Fruit fly (Drosophila melanogaster): ENCODE measurements around the gene CG5746.
A peak's percentile ranks its signal among the peaks of the same experiment; 100 is the strongest.

CG5746 gene

DNA sequence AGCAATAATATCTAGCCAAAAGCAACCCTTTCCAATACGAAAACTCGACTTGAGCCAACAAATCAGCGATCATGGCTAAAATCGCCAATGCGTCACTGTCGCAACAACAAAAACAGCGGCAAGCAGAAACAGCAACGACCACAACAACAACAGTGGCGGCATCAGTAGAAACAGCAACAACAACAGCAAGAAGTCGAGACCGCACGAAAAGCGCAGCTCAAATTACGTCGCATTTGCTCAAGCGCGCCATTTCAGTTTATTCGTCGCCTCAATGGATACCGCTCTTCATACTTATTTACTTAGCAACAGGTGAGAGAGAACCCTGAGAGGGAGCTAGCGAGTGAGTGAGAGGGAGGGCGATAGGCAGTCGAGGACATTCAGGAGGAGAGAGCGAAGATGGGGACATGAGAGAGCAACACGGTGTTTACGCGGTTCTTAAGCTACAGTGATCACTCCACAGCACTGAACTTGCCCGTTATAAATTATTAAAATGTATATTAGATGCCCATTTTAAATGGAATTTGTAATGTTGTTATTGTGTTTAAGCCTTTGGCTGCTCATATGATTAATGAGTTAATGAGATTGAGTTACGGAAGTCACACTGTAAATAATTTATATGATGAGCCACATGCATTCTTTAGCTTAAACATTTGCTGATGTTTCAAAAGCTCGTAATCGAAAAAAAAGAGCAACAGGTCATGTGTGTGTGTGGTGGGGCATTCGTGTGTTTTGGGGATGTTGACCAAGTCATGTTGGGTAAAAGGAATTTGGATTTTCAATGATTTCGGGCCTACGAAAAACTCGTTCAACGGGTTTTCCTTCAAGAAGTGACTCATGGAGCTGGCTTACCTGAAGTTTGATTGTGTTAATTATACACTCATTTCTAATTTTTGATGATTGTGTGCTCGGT, 52.8 kb downstream of the CG5746 start:
- TF ChIP-seq foxo (GFP tag; optimal IDR thresholded peaks at IDR 0.05) (peak; percentile 93 to 100), usp (GFP tag; optimal IDR thresholded peaks at IDR 0.05) (no peak), Rel (GFP tag; optimal IDR thresholded peaks at IDR 0.05) (peak; percentile 97), Rel (tag; optimal IDR thresholded peaks at IDR 0.05) (peak; percentile 92), Sp1 (GFP tag; optimal IDR thresholded peaks at IDR 0.05) (peak; percentile 98), CG32264 (GFP tag; optimal IDR thresholded peaks at IDR 0.05) (peak; percentile 98), jim (GFP tag; optimal IDR thresholded peaks at IDR 0.05) (peak; percentile 78), dmrt93B (GFP tag; optimal IDR thresholded peaks at IDR 0.05) (peak; percentile 97), Jra (GFP tag; optimal IDR thresholded peaks at IDR 0.05) (peak; percentile 97), Myc (optimal IDR thresholded peaks at IDR 0.05) (no peak), N (GFP tag; optimal IDR thresholded peaks at IDR 0.05) (no peak), tai (GFP tag; optimal IDR thresholded peaks at IDR 0.05) (peak; percentile 98), dl (GFP tag; optimal IDR thresholded peaks at IDR 0.05; ENCODE audit: insufficient read depth in 1 of 2, partially characterized antibody in 2 of 2) (peak; percentile 57 to 83), brk (GFP tag; optimal IDR thresholded peaks at IDR 0.05) (peak; percentile 96), HLH106 (tag; optimal IDR thresholded peaks at IDR 0.05) (peak; percentile 99), sage (GFP tag; optimal IDR thresholded peaks at IDR 0.05) (peak; percentile 98), Hr83 (GFP tag; optimal IDR thresholded peaks at IDR 0.05; ENCODE audit: poor library complexity, severe bottlenecking) (peak; percentile 98), br (GFP tag; optimal IDR thresholded peaks at IDR 0.05) (peak; percentile 99), Vsx2 (GFP tag; optimal IDR thresholded peaks at IDR 0.05; ENCODE audit: partially characterized antibody) (peak; percentile 0), Dfd (GFP tag; optimal IDR thresholded peaks at IDR 0.05) (no peak), Hnf4 (GFP tag; optimal IDR thresholded peaks at IDR 0.05) (peak; percentile 99), Hr78 (GFP tag; optimal IDR thresholded peaks at IDR 0.05) (no peak), Mio (GFP tag; optimal IDR thresholded peaks at IDR 0.05) (peak; percentile 90), lola (GFP tag; optimal IDR thresholded peaks at IDR 0.05) (no peak), pan (optimal IDR thresholded peaks at IDR 0.05) (no peak), fru (GFP tag; optimal IDR thresholded peaks at IDR 0.05) (peak; percentile 99), Dif (GFP tag; optimal IDR thresholded peaks at IDR 0.05; ENCODE audit: partially characterized antibody) (peak; percentile 80), ey (GFP tag; optimal IDR thresholded peaks at IDR 0.05) (peak; percentile 99), CrebA (GFP tag; optimal IDR thresholded peaks at IDR 0.05; ENCODE audit: borderline replicate concordance) (peak; percentile 97), CG9705 (GFP tag; optimal IDR thresholded peaks at IDR 0.05) (peak; percentile 97), psq (GFP tag; optimal IDR thresholded peaks at IDR 0.05) (peak; percentile 98), dsf (GFP tag; optimal IDR thresholded peaks at IDR 0.05; ENCODE audit: borderline replicate concordance) (peak; percentile 93), woc (GFP tag; optimal IDR thresholded peaks at IDR 0.05) (peak; percentile 99), sv (GFP tag; optimal IDR thresholded peaks at IDR 0.05) (peak; percentile 76), OdsH (GFP tag; optimal IDR thresholded peaks at IDR 0.05) (peak; percentile 99), GATAd (GFP tag; optimal IDR thresholded peaks at IDR 0.05) (peak; percentile 87), Abd-B (GFP tag; optimal IDR thresholded peaks at IDR 0.05) (no peak), rgr (GFP tag; optimal IDR thresholded peaks at IDR 0.05) (peak; percentile 99), h (GFP tag; optimal IDR thresholded peaks at IDR 0.05) (peak; percentile 100)

DNA sequence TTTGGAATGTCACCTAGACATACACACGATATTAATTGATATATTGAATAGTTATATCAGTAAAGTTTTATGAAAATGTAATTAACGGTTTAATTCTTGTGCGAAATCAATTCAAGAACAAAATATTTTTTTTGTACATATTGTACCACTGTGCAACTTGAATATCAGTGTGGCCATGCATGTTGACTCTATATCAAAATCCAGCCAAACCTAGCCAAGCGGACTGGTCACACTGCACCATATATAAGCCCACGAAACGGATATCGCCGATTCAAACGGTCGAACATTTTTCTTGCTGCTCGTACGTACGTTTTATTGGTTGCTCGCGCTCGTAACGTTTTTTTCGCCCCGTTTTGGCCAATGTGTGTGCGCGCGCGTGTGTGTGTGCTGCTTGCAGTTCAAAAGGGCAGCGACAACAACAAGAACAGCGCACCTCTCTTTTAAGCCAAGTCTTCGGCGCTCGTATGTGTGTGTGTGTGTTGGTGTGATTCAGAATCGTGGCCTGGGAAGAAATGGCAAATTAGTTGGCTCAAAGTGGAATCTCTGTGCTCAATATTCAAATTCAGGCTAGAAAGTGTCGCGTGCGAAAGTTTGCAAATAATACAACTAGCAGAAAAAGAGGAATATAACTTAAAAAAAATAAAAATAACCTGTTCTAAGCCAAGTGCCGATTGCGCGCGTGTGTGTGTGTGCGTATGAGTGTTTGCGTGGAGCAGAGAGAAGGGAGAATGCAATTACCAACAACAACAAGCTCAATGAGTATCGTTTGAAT, 53.6 kb downstream of the CG5746 start, which contains the start of gene crb:
Gene crb (plus strand): TSS at position 295 of the 772 bp plus-strand sequence.
- TF ChIP-seq br (GFP tag; optimal IDR thresholded peaks at IDR 0.05): peak; percentile 68
- peak in 1 of 2 experiments; percentile 69 for TF ChIP-seq foxo (GFP tag; optimal IDR thresholded peaks at IDR 0.05)
- peak; percentile 80 for TF ChIP-seq Hr83 (GFP tag; optimal IDR thresholded peaks at IDR 0.05; ENCODE audit: poor library complexity, severe bottlenecking)
- peak; percentile 43 for TF ChIP-seq HLH106 (tag; optimal IDR thresholded peaks at IDR 0.05)
- peak; percentile 45 for TF ChIP-seq Jra (GFP tag; optimal IDR thresholded peaks at IDR 0.05)
- no peak for TF ChIP-seq N (GFP tag; optimal IDR thresholded peaks at IDR 0.05)
- peak; percentile 65 for TF ChIP-seq h (GFP tag; optimal IDR thresholded peaks at IDR 0.05)
- no peak for TF ChIP-seq Rel (GFP tag; optimal IDR thresholded peaks at IDR 0.05)
- peak; percentile 66 for TF ChIP-seq Rel (tag; optimal IDR thresholded peaks at IDR 0.05)
- TF ChIP-seq dl (GFP tag; optimal IDR thresholded peaks at IDR 0.05; ENCODE audit: insufficient read depth in 1 of 2, partially characterized antibody in 2 of 2): no peak
- no peak for TF ChIP-seq Vsx2 (GFP tag; optimal IDR thresholded peaks at IDR 0.05; ENCODE audit: partially characterized antibody)
- peak; percentile 67 for TF ChIP-seq rgr (GFP tag; optimal IDR thresholded peaks at IDR 0.05)
- TF ChIP-seq Mio (GFP tag; optimal IDR thresholded peaks at IDR 0.05): no peak
- peak; percentile 37 for TF ChIP-seq sv (GFP tag; optimal IDR thresholded peaks at IDR 0.05)
- peak; percentile 56 for TF ChIP-seq OdsH (GFP tag; optimal IDR thresholded peaks at IDR 0.05)
- peak; percentile 14 for TF ChIP-seq CG9705 (GFP tag; optimal IDR thresholded peaks at IDR 0.05)
- peak; percentile 61 for TF ChIP-seq fru (GFP tag; optimal IDR thresholded peaks at IDR 0.05)
- TF ChIP-seq Hnf4 (GFP tag; optimal IDR thresholded peaks at IDR 0.05): peak; percentile 69
- TF ChIP-seq Dif (GFP tag; optimal IDR thresholded peaks at IDR 0.05; ENCODE audit: partially characterized antibody): peak; percentile 60
- no peak for TF ChIP-seq Abd-B (GFP tag; optimal IDR thresholded peaks at IDR 0.05)
- TF ChIP-seq ey (GFP tag; optimal IDR thresholded peaks at IDR 0.05): peak; percentile 43
- TF ChIP-seq woc (GFP tag; optimal IDR thresholded peaks at IDR 0.05): no peak
- peak; percentile 39 for TF ChIP-seq jim (GFP tag; optimal IDR thresholded peaks at IDR 0.05)
- TF ChIP-seq Sp1 (GFP tag; optimal IDR thresholded peaks at IDR 0.05): peak; percentile 54

Data from whole organism, wandering third instar larva.